Fruit fly (Drosophila melanogaster): ENCODE measurements around the gene CG13398.

DNA sequence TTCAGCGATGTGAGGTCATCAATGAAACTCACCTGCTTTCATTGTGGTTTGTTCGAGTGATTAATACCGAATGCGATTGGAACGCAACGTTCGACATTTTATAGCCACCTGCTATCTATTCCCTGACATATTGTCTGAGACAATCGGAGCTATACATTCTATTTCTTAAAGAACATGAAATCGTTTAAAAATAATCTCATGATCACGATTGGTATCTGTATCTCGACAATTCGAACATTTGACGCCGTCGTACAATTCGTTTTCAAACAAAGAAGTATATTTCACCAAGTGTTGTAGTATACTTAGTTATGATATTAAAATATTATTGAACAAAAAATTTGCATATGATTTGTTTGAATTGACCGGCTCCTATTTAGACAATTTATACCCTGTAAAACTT lies 20.2 kb downstream of the CG13398 start, which contains the start of gene Peritrophin-15b:
- TF ChIP-seq H2.0 (GFP tag; IDR thresholded peaks at IDR 0.05) (no peak), rib (GFP tag; IDR thresholded peaks at IDR 0.05) (no peak), HLHmδ (GFP tag; optimal IDR thresholded peaks at IDR 0.05) (no peak), slou (GFP tag; optimal IDR thresholded peaks at IDR 0.05) (no peak), CkIIα-i1 (GFP tag; IDR thresholded peaks at IDR 0.05) (no peak), Usf (GFP tag; optimal IDR thresholded peaks at IDR 0.05) (no peak), CG12219 (GFP tag; optimal IDR thresholded peaks at IDR 0.05) (no peak), CG10321 (GFP tag; IDR thresholded peaks at IDR 0.05) (no peak), ttk (GFP tag; IDR thresholded peaks at IDR 0.05) (no peak), crp (GFP tag; optimal IDR thresholded peaks at IDR 0.05) (no peak), tna (GFP tag; IDR thresholded peaks at IDR 0.05; ENCODE audit: partially characterized antibody) (no peak)

Data from whole organism, embryonic.